ENCODE assay signal across 7 worm cellular contexts in genomic region chrIV:14836885-14837284, ce11.
TF ChIP-seq lines count a peak whose summit lies in the region.

TSS of gene Y57G11C.22 (plus strand) at chrIV:14837211.

TF ChIP-seq in whole organism, L1 larva, 84 proteins besides CTCF, POLR2A, EP300 and RAD21 (continues in another document):
- peak; percentile 62 for TF ChIP-seq snu-23 (GFP tag; optimal IDR thresholded peaks at IDR 0.05; lab: Kevin White, UChicago)
- peak; percentile 44 for TF ChIP-seq mep-1 (tag; optimal IDR thresholded peaks at IDR 0.05; lab: Kevin White, UChicago)
- TF ChIP-seq zag-1 (tag; optimal IDR thresholded peaks at IDR 0.05; lab: Kevin White, UChicago) = no peak
- no peak for TF ChIP-seq unc-62 (GFP tag; optimal IDR thresholded peaks at IDR 0.05; lab: Kevin White, UChicago)
- no peak for TF ChIP-seq nhr-12 (tag; optimal IDR thresholded peaks at IDR 0.05; lab: Kevin White, UChicago)
- peak; percentile 5 for TF ChIP-seq nhr-20 (tag; optimal IDR thresholded peaks at IDR 0.05; lab: Kevin White, UChicago)
- no peak for TF ChIP-seq C34B4.2 (tag; optimal IDR thresholded peaks at IDR 0.05; lab: Kevin White, UChicago)
- TF ChIP-seq nhr-19 (GFP tag; conservative IDR thresholded peaks at IDR 0.05; lab: Robert Waterston, UW) = peak; percentile 29
- TF ChIP-seq ets-5 (GFP tag; IDR thresholded peaks at IDR 0.05; lab: Robert Waterston, UW) = no peak
- TF ChIP-seq elt-3 (tag; optimal IDR thresholded peaks at IDR 0.05; lab: Kevin White, UChicago) = no peak
- no peak for TF ChIP-seq rnt-1 (tag; optimal IDR thresholded peaks at IDR 0.05; lab: Kevin White, UChicago)
- no peak for TF ChIP-seq ceh-88 (GFP tag; IDR thresholded peaks at IDR 0.05; lab: Robert Waterston, UW)
- peak; percentile 39 for TF ChIP-seq fkh-8 (tag; optimal IDR thresholded peaks at IDR 0.05; lab: Kevin White, UChicago)
- TF ChIP-seq zip-4 (GFP tag; optimal IDR thresholded peaks at IDR 0.05; lab: Kevin White, UChicago) = no peak

TF ChIP-seq in whole organism, L2 larva, 48 proteins besides CTCF, POLR2A, EP300 and RAD21:
- TF ChIP-seq lin-13 (GFP tag; optimal IDR thresholded peaks at IDR 0.05; lab: Kevin White, UChicago) (peak; percentile 7), nhr-6 (tag; optimal IDR thresholded peaks at IDR 0.05; lab: Kevin White, UChicago) (no peak), lsy-2 (tag; optimal IDR thresholded peaks at IDR 0.05; lab: Kevin White, UChicago) (peak in 1 of 2 experiments; percentile 65), C34F6.9 (tag; optimal IDR thresholded peaks at IDR 0.05; lab: Kevin White, UChicago) (peak; percentile 61), lin-39 (tag; optimal IDR thresholded peaks at IDR 0.05; lab: Kevin White, UChicago) (no peak), crh-2 (tag; optimal IDR thresholded peaks at IDR 0.05; lab: Kevin White, UChicago) (peak; percentile 42), nhr-129 (tag; optimal IDR thresholded peaks at IDR 0.05; lab: Kevin White, UChicago) (peak; percentile 72), unc-55 (GFP tag; optimal IDR thresholded peaks at IDR 0.05; lab: Kevin White, UChicago) (peak; percentile 58), mbf-1 (tag; optimal IDR thresholded peaks at IDR 0.05; lab: Kevin White, UChicago) (no peak), mab-5 (tag; optimal IDR thresholded peaks at IDR 0.05; lab: Kevin White, UChicago) (peak; percentile 43)

TF ChIP-seq in whole organism, L3 larva, 47 proteins besides CTCF, POLR2A, EP300 and RAD21:
- no peak for TF ChIP-seq eor-1 (tag; optimal IDR thresholded peaks at IDR 0.05; lab: Kevin White, UChicago)
- no peak for TF ChIP-seq mdl-1 (tag; optimal IDR thresholded peaks at IDR 0.05; lab: Kevin White, UChicago)
- TF ChIP-seq lin-15B (tag; optimal IDR thresholded peaks at IDR 0.05; lab: Kevin White, UChicago) = peak; percentile 6
- peak; percentile 60 for TF ChIP-seq nfya-1 (tag; optimal IDR thresholded peaks at IDR 0.05; lab: Kevin White, UChicago; ENCODE audit: insufficient read depth)
- peak; percentile 39 for TF ChIP-seq egl-5 (tag; optimal IDR thresholded peaks at IDR 0.05; lab: Kevin White, UChicago)
- TF ChIP-seq daf-12 (tag; optimal IDR thresholded peaks at IDR 0.05; lab: Kevin White, UChicago) = no peak
- no peak for TF ChIP-seq fkh-10 (GFP tag; optimal IDR thresholded peaks at IDR 0.05; lab: Kevin White, UChicago)

TF ChIP-seq in whole organism, L4 larva, 104 proteins besides CTCF, POLR2A, EP300 and RAD21:
- TF ChIP-seq nhr-111 (GFP tag; optimal IDR thresholded peaks at IDR 0.05; lab: Kevin White, UChicago) (no peak), ceh-82 (tag; optimal IDR thresholded peaks at IDR 0.05; lab: Kevin White, UChicago) (no peak), hmg-1.1 (GFP tag; IDR thresholded peaks at IDR 0.05; lab: Robert Waterston, UW) (peak; percentile 65), php-3 (GFP tag; IDR thresholded peaks at IDR 0.05; lab: Robert Waterston, UW) (no peak), unc-62 (GFP tag; optimal IDR thresholded peaks at IDR 0.05 in 1 of 2; lab: Kevin White, UChicago) (no peak), unc-62 (tag; optimal IDR thresholded peaks at IDR 0.05; lab: Kevin White, UChicago) (no peak), nhr-237 (tag; optimal IDR thresholded peaks at IDR 0.05; lab: Kevin White, UChicago) (no peak), daf-16 (GFP tag; optimal IDR thresholded peaks at IDR 0.05; lab: Kevin White, UChicago) (no peak), daf-16 (tag; optimal IDR thresholded peaks at IDR 0.05; lab: Kevin White, UChicago) (peak; percentile 28), saeg-2 (GFP tag; IDR thresholded peaks at IDR 0.05; lab: Robert Waterston, UW) (no peak), lsy-2 (tag; optimal IDR thresholded peaks at IDR 0.05; lab: Kevin White, UChicago) (peak in 1 of 2 experiments; percentile 47), madf-9 (GFP tag; conservative IDR thresholded peaks at IDR 0.05; lab: Robert Waterston, UW) (no peak), aha-1 (tag; lab: Kevin White, UChicago) (peak; percentile 83), hlh-30 (tag; optimal IDR thresholded peaks at IDR 0.05; lab: Kevin White, UChicago; ENCODE audit: insufficient read depth) (peak; percentile 10), ceh-32 (tag; optimal IDR thresholded peaks at IDR 0.05; lab: Kevin White, UChicago; ENCODE audit: poor library complexity) (no peak)

TF ChIP-seq in whole organism, late embryonic, 69 proteins besides CTCF, POLR2A, EP300 and RAD21:
- TF ChIP-seq tbx-2 (tag; optimal IDR thresholded peaks at IDR 0.05; lab: Kevin White, UChicago) = no peak
- no peak for TF ChIP-seq pros-1 (tag; optimal IDR thresholded peaks at IDR 0.05; lab: Kevin White, UChicago)
- no peak for TF ChIP-seq ztf-16 (tag; optimal IDR thresholded peaks at IDR 0.05; lab: Kevin White, UChicago)
- TF ChIP-seq sox-4 (tag; optimal IDR thresholded peaks at IDR 0.05; lab: Kevin White, UChicago) = no peak
- peak; percentile 37 for TF ChIP-seq unc-42 (tag; optimal IDR thresholded peaks at IDR 0.05; lab: Kevin White, UChicago)
- peak; percentile 11 for TF ChIP-seq nfya-1 (tag; optimal IDR thresholded peaks at IDR 0.05; lab: Kevin White, UChicago)
- TF ChIP-seq ahr-1 (tag; optimal IDR thresholded peaks at IDR 0.05; lab: Kevin White, UChicago) = no peak
- peak; percentile 35 for TF ChIP-seq ceh-31 (tag; optimal IDR thresholded peaks at IDR 0.05; lab: Kevin White, UChicago)
- TF ChIP-seq unc-55 (GFP tag; optimal IDR thresholded peaks at IDR 0.05; lab: Kevin White, UChicago) = peak; percentile 23
- TF ChIP-seq pha-4 (tag; optimal IDR thresholded peaks at IDR 0.05; lab: Kevin White, UChicago) = no peak
TF ChIP-seq in whole organism, late embryonic: peak in this region for 4.

TF ChIP-seq in whole organism, mixed stage, embryonic, 35 proteins besides CTCF, POLR2A, EP300 and RAD21:
- TF ChIP-seq lin-32 (GFP tag; optimal IDR thresholded peaks at IDR 0.05; lab: Kevin White, UChicago) (no peak), ces-1 (GFP tag; optimal IDR thresholded peaks at IDR 0.05; lab: Kevin White, UChicago) (peak; percentile 79), unc-120 (tag; optimal IDR thresholded peaks at IDR 0.05; lab: Kevin White, UChicago; ENCODE audit: poor library complexity, severe bottlenecking) (peak; percentile 76), unc-39 (tag; optimal IDR thresholded peaks at IDR 0.05; lab: Kevin White, UChicago) (no peak)

TF ChIP-seq in whole organism, young adult, 124 proteins besides CTCF, POLR2A, EP300 and RAD21:
- TF ChIP-seq hmg-1.2 (GFP tag; IDR thresholded peaks at IDR 0.05; lab: Robert Waterston, UW) (peak; percentile 98), T26A5.8 (tag; optimal IDR thresholded peaks at IDR 0.05; lab: Kevin White, UChicago) (no peak), hmg-20 (GFP tag; IDR thresholded peaks at IDR 0.05; lab: Robert Waterston, UW) (no peak), nhr-90 (tag; optimal IDR thresholded peaks at IDR 0.05; lab: Kevin White, UChicago) (no peak), ets-4 (GFP tag; optimal IDR thresholded peaks at IDR 0.05; lab: Kevin White, UChicago) (no peak)
